Comparison of ENCODE assay signal across 4 fruit fly cellular contexts in the genomic region with DNA sequence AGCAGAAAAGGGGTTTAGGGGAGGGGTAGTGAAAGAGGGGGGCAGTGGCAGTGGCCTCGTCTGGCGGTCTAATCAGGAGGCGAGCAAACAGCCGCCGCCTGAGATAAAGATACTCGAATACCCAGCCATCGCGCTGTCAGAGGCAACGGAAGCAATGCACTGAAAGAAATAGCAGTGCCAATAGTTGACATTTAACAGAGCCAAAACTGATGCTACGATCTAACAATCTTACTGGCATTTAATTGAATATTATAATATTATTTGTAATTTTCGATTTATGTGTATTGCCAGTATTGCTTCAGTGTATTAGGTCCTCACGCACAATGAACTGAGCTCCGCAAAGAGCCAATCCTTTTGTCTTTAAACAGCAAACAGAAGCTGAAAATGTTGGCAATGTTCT.
A peak's percentile ranks its signal among the peaks of the same experiment; 100 is the strongest.
TF ChIP-seq lines count a peak whose summit lies in the region.

No protein-coding gene starts in this region.

- TF ChIP-seq CTCF in whole organism, embryonic (GFP tag; optimal IDR thresholded peaks at IDR 0.05; lab: Kevin White, UChicago) = no peak

TF ChIP-seq in whole organism, embryonic, 481 proteins besides CTCF, POLR2A, EP300 and RAD21 (continues in another document):
- peak; percentile 36 for TF ChIP-seq dmrt99B (tag; optimal IDR thresholded peaks at IDR 0.05; lab: Kevin White, UChicago)
- TF ChIP-seq Rfx (GFP tag; IDR thresholded peaks at IDR 0.05; lab: Robert Waterston, UW) = no peak
- no peak for TF ChIP-seq Hey (tag; optimal IDR thresholded peaks at IDR 0.05; lab: Kevin White, UChicago)
- TF ChIP-seq CG3995 (GFP tag; optimal IDR thresholded peaks at IDR 0.05; lab: Kevin White, UChicago) = no peak
- no peak for TF ChIP-seq CG3838 (GFP tag; optimal IDR thresholded peaks at IDR 0.05; lab: Kevin White, UChicago)
- no peak for TF ChIP-seq zf30C (GFP tag; optimal IDR thresholded peaks at IDR 0.05; lab: Kevin White, UChicago)
- no peak for TF ChIP-seq HmgD (GFP tag; optimal IDR thresholded peaks at IDR 0.05; lab: Kevin White, UChicago)
- no peak for TF ChIP-seq Hr3 (GFP tag; optimal IDR thresholded peaks at IDR 0.05; lab: Kevin White, UChicago)
- TF ChIP-seq CG11560 (tag; IDR thresholded peaks at IDR 0.05; lab: Robert Waterston, UW) = no peak
- TF ChIP-seq CG1603 (tag; optimal IDR thresholded peaks at IDR 0.05; lab: Kevin White, UChicago) = peak; percentile 37
- TF ChIP-seq CG7839 (tag; optimal IDR thresholded peaks at IDR 0.05; lab: Kevin White, UChicago) = peak; percentile 47
- TF ChIP-seq sqz (GFP tag; optimal IDR thresholded peaks at IDR 0.05; lab: Kevin White, UChicago) = no peak
- peak; percentile 31; the same call in 1 of the 2 replicates for TF ChIP-seq E2f1 (GFP tag; IDR thresholded peaks at IDR 0.05; lab: Robert Waterston, UW)
- TF ChIP-seq crp (GFP tag; optimal IDR thresholded peaks at IDR 0.05; lab: Kevin White, UChicago) = no peak
- TF ChIP-seq CG18476 (GFP tag; optimal IDR thresholded peaks at IDR 0.05; lab: Kevin White, UChicago) = no peak
- no peak for TF ChIP-seq CG16779 (GFP tag; IDR thresholded peaks at IDR 0.05; lab: Robert Waterston, UW)
- TF ChIP-seq esg (GFP tag; conservative IDR thresholded peaks at IDR 0.05; lab: Robert Waterston, UW) = no peak
- no peak for TF ChIP-seq CG3407 (GFP tag; optimal IDR thresholded peaks at IDR 0.05; lab: Kevin White, UChicago)
- no peak for TF ChIP-seq CG18764 (GFP tag; optimal IDR thresholded peaks at IDR 0.05; lab: Kevin White, UChicago)
- 0 out of 3 replicates have a peak, but pooled peaks have one; percentile 35 for TF ChIP-seq Mrtf (GFP tag; IDR thresholded peaks at IDR 0.05; lab: Robert Waterston, UW)
- TF ChIP-seq lilli (GFP tag; optimal IDR thresholded peaks at IDR 0.05; lab: Kevin White, UChicago) = no peak
- peak; percentile 2 for TF ChIP-seq CG12391 (tag; optimal IDR thresholded peaks at IDR 0.05; lab: Kevin White, UChicago)

TF ChIP-seq in whole organism, prepupa, 60 proteins besides CTCF, POLR2A, EP300 and RAD21:
- TF ChIP-seq Eip78C (GFP tag; lab: Kevin White, UChicago) (peak; percentile 57), CG32006 (GFP tag; optimal IDR thresholded peaks at IDR 0.05; lab: Kevin White, UChicago) (peak; percentile 19), fkh (GFP tag; optimal IDR thresholded peaks at IDR 0.05; lab: Kevin White, UChicago) (peak; percentile 1), CG3032 (tag; optimal IDR thresholded peaks at IDR 0.05; lab: Kevin White, UChicago) (peak; percentile 7), CG6163 (GFP tag; IDR thresholded peaks at IDR 0.05; lab: Robert Waterston, UW) (0 out of 3 replicates have a peak, but pooled peaks have one; percentile 15), svp (GFP tag; lab: Kevin White, UChicago) (peak; percentile 56), Eip93F (GFP tag; optimal IDR thresholded peaks at IDR 0.05; lab: Kevin White, UChicago) (no peak), CG8632 (GFP tag; optimal IDR thresholded peaks at IDR 0.05; lab: Kevin White, UChicago) (no peak), CG11294 (GFP tag; IDR thresholded peaks at IDR 0.05; lab: Robert Waterston, UW) (no peak), Ets21C (GFP tag; optimal IDR thresholded peaks at IDR 0.05; lab: Kevin White, UChicago) (no peak), Lpt (GFP tag; optimal IDR thresholded peaks at IDR 0.05; lab: Kevin White, UChicago) (no peak), pdm3 (GFP tag; optimal IDR thresholded peaks at IDR 0.05; lab: Kevin White, UChicago) (peak; percentile 2), Ets96B (tag; optimal IDR thresholded peaks at IDR 0.05; lab: Kevin White, UChicago) (peak; percentile 18), Sox14 (GFP tag; optimal IDR thresholded peaks at IDR 0.05; lab: Kevin White, UChicago) (no peak), CG11762 (GFP tag; optimal IDR thresholded peaks at IDR 0.05; lab: Kevin White, UChicago; ENCODE audit: insufficient read depth) (no peak), Met (GFP tag; optimal IDR thresholded peaks at IDR 0.05; lab: Kevin White, UChicago) (no peak)

TF ChIP-seq in whole organism, pupa, 21 proteins besides CTCF, POLR2A, EP300 and RAD21:
- no peak for TF ChIP-seq CG9948 (tag; optimal IDR thresholded peaks at IDR 0.05; lab: Kevin White, UChicago)
- TF ChIP-seq fd96Ca (GFP tag; IDR thresholded peaks at IDR 0.05; lab: Robert Waterston, UW) = 0 out of 3 replicates have a peak, but pooled peaks have one; percentile 15
- peak; percentile 13 for TF ChIP-seq CG15710 (tag; optimal IDR thresholded peaks at IDR 0.05; lab: Kevin White, UChicago)
- TF ChIP-seq CG8159 (tag; optimal IDR thresholded peaks at IDR 0.05; lab: Kevin White, UChicago) = peak; percentile 14

TF ChIP-seq in whole organism, wandering third instar larva, 38 proteins besides CTCF, POLR2A, EP300 and RAD21:
- TF ChIP-seq woc (GFP tag; optimal IDR thresholded peaks at IDR 0.05; lab: Kevin White, UChicago) (no peak), Sp1 (GFP tag; optimal IDR thresholded peaks at IDR 0.05; lab: Kevin White, UChicago) (peak; percentile 8), OdsH (GFP tag; optimal IDR thresholded peaks at IDR 0.05; lab: Kevin White, UChicago) (no peak), sage (GFP tag; optimal IDR thresholded peaks at IDR 0.05; lab: Kevin White, UChicago) (no peak), Myc (optimal IDR thresholded peaks at IDR 0.05; lab: Kevin White, UChicago) (no peak), foxo (GFP tag; optimal IDR thresholded peaks at IDR 0.05; lab: Kevin White, UChicago) (peak in 1 of 2 experiments; percentile 0), ey (GFP tag; optimal IDR thresholded peaks at IDR 0.05; lab: Kevin White, UChicago) (no peak), CG32264 (GFP tag; optimal IDR thresholded peaks at IDR 0.05; lab: Kevin White, UChicago) (no peak), sv (GFP tag; optimal IDR thresholded peaks at IDR 0.05; lab: Kevin White, UChicago) (no peak), Hnf4 (GFP tag; optimal IDR thresholded peaks at IDR 0.05; lab: Kevin White, UChicago) (no peak), lola (GFP tag; optimal IDR thresholded peaks at IDR 0.05; lab: Kevin White, UChicago) (no peak), rgr (GFP tag; optimal IDR thresholded peaks at IDR 0.05; lab: Kevin White, UChicago) (no peak), Rel (GFP tag; optimal IDR thresholded peaks at IDR 0.05; lab: Kevin White, UChicago) (no peak), Rel (tag; optimal IDR thresholded peaks at IDR 0.05; lab: Kevin White, UChicago) (no peak), pan (optimal IDR thresholded peaks at IDR 0.05; lab: Kevin White, UChicago) (no peak), N (GFP tag; optimal IDR thresholded peaks at IDR 0.05; lab: Kevin White, UChicago) (no peak), tai (GFP tag; optimal IDR thresholded peaks at IDR 0.05; lab: Kevin White, UChicago) (no peak), dsf (GFP tag; optimal IDR thresholded peaks at IDR 0.05; lab: Kevin White, UChicago; ENCODE audit: borderline replicate concordance) (no peak), Hr83 (GFP tag; optimal IDR thresholded peaks at IDR 0.05; lab: Kevin White, UChicago; ENCODE audit: poor library complexity, severe bottlenecking) (no peak), Vsx2 (GFP tag; optimal IDR thresholded peaks at IDR 0.05; lab: Kevin White, UChicago; ENCODE audit: partially characterized antibody) (no peak), HLH106 (tag; optimal IDR thresholded peaks at IDR 0.05; lab: Kevin White, UChicago) (peak; percentile 19), Jra (GFP tag; optimal IDR thresholded peaks at IDR 0.05; lab: Kevin White, UChicago) (no peak), h (GFP tag; optimal IDR thresholded peaks at IDR 0.05; lab: Kevin White, UChicago) (peak; percentile 7), brk (GFP tag; optimal IDR thresholded peaks at IDR 0.05; lab: Kevin White, UChicago) (no peak)
